Worm (Caenorhabditis elegans): ENCODE measurements around the gene dct-13.
"Not testable (repeated sequence)": the region's sequence is repeated elsewhere in the genome, so short reads cannot be mapped to it uniquely, and the experiment has no call there.

ce11 chrIV:17064937-17065336, 40.0 kb upstream of the dct-13 start, which contains the start of gene Y116A8C.465:
- not testable (repeated sequence) for TF ChIP-seq unc-62 (GFP tag; optimal IDR thresholded peaks at IDR 0.05); skn-1 (tag; optimal IDR thresholded peaks at IDR 0.05); nhr-28 (tag; optimal IDR thresholded peaks at IDR 0.05); egl-27 (tag; optimal IDR thresholded peaks at IDR 0.05); nhr-12 (tag; optimal IDR thresholded peaks at IDR 0.05); lin-39 (tag; optimal IDR thresholded peaks at IDR 0.05); pha-4 (tag; optimal IDR thresholded peaks at IDR 0.05); aly-2 (tag; optimal IDR thresholded peaks at IDR 0.05); nhr-11 (tag; optimal IDR thresholded peaks at IDR 0.05); zag-1 (tag; optimal IDR thresholded peaks at IDR 0.05); ceh-16 (tag; optimal IDR thresholded peaks at IDR 0.05); elt-1 (tag; optimal IDR thresholded peaks at IDR 0.05)

Data from whole organism, L3 larva.